Fruit fly (Drosophila melanogaster): ENCODE results near the gene CG3437.

The CG3437 gene

DNA sequence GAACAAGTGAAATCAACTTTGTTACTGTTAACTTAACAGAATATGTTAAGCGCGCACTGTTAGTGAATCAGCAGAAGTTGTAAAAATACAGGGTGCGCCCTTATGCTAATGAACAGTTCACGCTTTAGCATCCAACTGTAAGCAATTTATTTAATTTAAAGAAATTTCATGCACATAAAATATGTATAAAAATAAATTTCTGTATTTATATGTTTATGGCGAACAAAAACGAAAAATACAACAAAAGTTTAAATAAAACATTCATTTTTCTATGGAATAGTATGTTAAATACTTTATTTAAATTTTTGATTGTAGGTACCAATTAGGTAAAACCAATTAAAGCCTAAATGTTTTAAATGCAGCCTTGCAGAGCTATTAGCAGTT is 32.9 kb downstream of the CG3437 start (continued):
- TF ChIP-seq net (GFP tag; optimal IDR thresholded peaks at IDR 0.05): peak; percentile 12
- no peak for TF ChIP-seq CG10669 (GFP tag; optimal IDR thresholded peaks at IDR 0.05)
- no peak for TF ChIP-seq Hr38 (GFP tag; optimal IDR thresholded peaks at IDR 0.05)
- TF ChIP-seq CG3919 (GFP tag; optimal IDR thresholded peaks at IDR 0.05): peak; percentile 28
- peak; percentile 4 for TF ChIP-seq CG8632 (GFP tag; optimal IDR thresholded peaks at IDR 0.05)
- TF ChIP-seq Smox (GFP tag; optimal IDR thresholded peaks at IDR 0.05): peak; percentile 40
- no peak for TF ChIP-seq CG11294 (GFP tag; IDR thresholded peaks at IDR 0.05)
- no peak for TF ChIP-seq Gug (GFP tag; IDR thresholded peaks at IDR 0.05)
- no peak for TF ChIP-seq CG1621 (tag; optimal IDR thresholded peaks at IDR 0.05)
- peak; percentile 40 for TF ChIP-seq Met (GFP tag; optimal IDR thresholded peaks at IDR 0.05)

DNA sequence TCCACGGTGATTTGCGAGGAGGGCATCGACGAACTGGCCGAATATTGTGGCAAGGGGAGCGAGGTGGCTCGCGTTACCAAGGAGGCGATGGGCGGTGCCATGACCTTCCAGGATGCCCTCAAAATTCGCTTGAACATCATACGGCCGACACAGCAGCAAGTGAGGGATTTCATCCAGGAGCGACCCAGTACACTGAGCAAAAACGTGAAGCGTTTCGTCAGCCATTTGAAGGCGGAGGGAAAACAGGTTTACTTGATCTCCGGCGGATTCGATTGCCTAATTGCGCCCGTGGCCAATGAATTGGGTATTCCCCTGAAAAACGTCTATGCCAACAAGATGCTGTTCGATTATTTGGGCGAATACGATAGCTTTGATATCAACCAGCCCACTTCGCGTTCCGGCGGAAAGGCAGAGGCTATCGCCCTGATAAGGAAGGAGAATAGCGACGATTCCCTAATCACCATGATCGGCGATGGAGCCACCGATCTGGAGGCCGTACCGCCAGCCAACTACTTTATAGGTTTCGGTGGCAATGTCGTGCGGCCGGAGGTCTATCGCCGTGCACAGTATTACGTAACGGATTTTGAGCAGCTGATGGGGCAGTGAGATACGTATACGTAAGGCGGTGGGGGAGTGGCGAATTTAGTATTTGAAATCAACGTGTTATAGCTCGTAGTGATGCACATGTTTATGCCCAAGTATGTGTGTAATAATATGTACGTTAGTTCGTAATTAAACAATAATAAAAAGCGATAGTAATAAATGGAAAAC is 33.5 kb downstream of the CG3437 start:
- TF ChIP-seq svp (GFP tag) (peak; percentile 73), Met (GFP tag; optimal IDR thresholded peaks at IDR 0.05) (no peak), vri (GFP tag; optimal IDR thresholded peaks at IDR 0.05) (peak; percentile 69)

DNA sequence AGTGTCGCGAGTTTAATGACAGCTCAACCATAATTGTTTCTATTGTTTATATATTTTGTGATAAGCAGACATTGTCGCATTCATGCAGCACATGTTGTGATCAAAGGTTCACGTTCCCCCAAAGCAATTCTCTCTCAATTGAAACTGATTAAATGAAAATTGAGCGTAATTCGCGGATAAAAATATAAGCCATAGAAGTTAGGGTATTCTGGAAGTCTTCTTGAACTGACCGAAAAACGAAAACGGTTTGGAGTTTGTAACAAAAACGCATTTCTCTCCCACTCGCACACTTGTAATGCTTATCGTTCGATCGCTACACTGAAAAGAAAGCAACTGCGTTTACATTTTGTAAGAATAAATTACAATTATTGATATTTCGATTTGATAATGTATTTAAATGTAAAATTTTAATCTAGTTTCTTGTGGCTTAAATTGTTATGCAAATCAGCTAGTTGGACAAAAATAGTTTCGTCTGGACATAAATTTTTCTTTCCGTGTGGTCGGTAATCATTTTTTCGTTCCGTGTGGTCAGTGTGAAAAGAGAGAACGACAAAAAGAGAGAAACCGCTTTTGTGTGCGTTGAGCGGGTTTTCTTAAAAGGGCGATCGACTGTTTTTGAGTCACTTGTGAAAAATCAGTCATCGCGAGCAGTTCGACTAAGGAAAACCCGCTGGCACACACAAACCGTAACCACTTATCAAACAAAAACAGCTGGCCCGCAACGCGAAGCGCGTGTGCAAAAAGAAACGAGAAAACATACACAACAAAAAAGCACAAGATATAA is 34.6 kb downstream of the CG3437 start, which contains the start of gene aay:
Gene aay, plus strand, starts transcription at position 618 of the 784 bp plus-strand sequence.
- peak; percentile 99 for TF ChIP-seq acj6 (GFP tag; optimal IDR thresholded peaks at IDR 0.05)
- peak; percentile 97 for TF ChIP-seq Ets21C (GFP tag; optimal IDR thresholded peaks at IDR 0.05)
- TF ChIP-seq Ets96B (tag; optimal IDR thresholded peaks at IDR 0.05): peak; percentile 98
- TF ChIP-seq Smox (GFP tag; optimal IDR thresholded peaks at IDR 0.05): peak; percentile 99
- peak; percentile 98 for TF ChIP-seq CG16779 (tag; optimal IDR thresholded peaks at IDR 0.05)
- peak; percentile 98 for TF ChIP-seq CG8319 (GFP tag; optimal IDR thresholded peaks at IDR 0.05)
- peak; percentile 99 for TF ChIP-seq pdm3 (GFP tag; optimal IDR thresholded peaks at IDR 0.05)
- TF ChIP-seq svp (GFP tag): peak; percentile 100
- peak; percentile 98 for TF ChIP-seq eg (GFP tag; IDR thresholded peaks at IDR 0.05)
- peak; percentile 96 for TF ChIP-seq Blimp-1 (GFP tag; optimal IDR thresholded peaks at IDR 0.05)
- peak; percentile 98 for TF ChIP-seq CG11902 (GFP tag; optimal IDR thresholded peaks at IDR 0.05)
- peak; percentile 97 for TF ChIP-seq dsx (GFP tag; optimal IDR thresholded peaks at IDR 0.05; ENCODE audit: poor library complexity, severe bottlenecking)
- peak; percentile 99 for TF ChIP-seq Eip75B (GFP tag; optimal IDR thresholded peaks at IDR 0.05)
- TF ChIP-seq CG10631 (GFP tag; optimal IDR thresholded peaks at IDR 0.05): peak; percentile 99
- TF ChIP-seq CG32006 (GFP tag; optimal IDR thresholded peaks at IDR 0.05): peak; percentile 99
- peak; percentile 99 for TF ChIP-seq Met (GFP tag; optimal IDR thresholded peaks at IDR 0.05)
- TF ChIP-seq vri (GFP tag; optimal IDR thresholded peaks at IDR 0.05): peak; percentile 98
- TF ChIP-seq fd85E (GFP tag; optimal IDR thresholded peaks at IDR 0.05): peak; percentile 97
- peak; percentile 100 for TF ChIP-seq CG34406 (GFP tag; optimal IDR thresholded peaks at IDR 0.05)
- peak; percentile 98 for TF ChIP-seq Gug (GFP tag; IDR thresholded peaks at IDR 0.05)
- peak; percentile 21 for TF ChIP-seq Hr38 (GFP tag; optimal IDR thresholded peaks at IDR 0.05)
- peak; percentile 100 for TF ChIP-seq esn (GFP tag; optimal IDR thresholded peaks at IDR 0.05)
- peak; percentile 95 to 96 for TF ChIP-seq salr (GFP tag; optimal IDR thresholded peaks at IDR 0.05)
- TF ChIP-seq Sox15 (GFP tag; optimal IDR thresholded peaks at IDR 0.05): peak; percentile 98
- TF ChIP-seq Hr39 (GFP tag; optimal IDR thresholded peaks at IDR 0.05): peak; percentile 99
- peak; percentile 98 for TF ChIP-seq CG6276 (GFP tag; optimal IDR thresholded peaks at IDR 0.05)
- peak; percentile 99 for TF ChIP-seq CG3919 (GFP tag; optimal IDR thresholded peaks at IDR 0.05)
- TF ChIP-seq topi (GFP tag; optimal IDR thresholded peaks at IDR 0.05): peak; percentile 99
- TF ChIP-seq spab (GFP tag; optimal IDR thresholded peaks at IDR 0.05): peak; percentile 95
- peak; percentile 99 for TF ChIP-seq cyc (GFP tag; optimal IDR thresholded peaks at IDR 0.05)
- peak; percentile 97 for TF ChIP-seq CG3032 (tag; optimal IDR thresholded peaks at IDR 0.05)
- peak; percentile 94 for TF ChIP-seq CG4318 (GFP tag; optimal IDR thresholded peaks at IDR 0.05)
- TF ChIP-seq Sox102F (GFP tag; optimal IDR thresholded peaks at IDR 0.05): peak; percentile 100
- TF ChIP-seq OdsH (GFP tag; optimal IDR thresholded peaks at IDR 0.05): peak; percentile 99
- peak; percentile 100 for TF ChIP-seq Eip78C (GFP tag)
- peak; percentile 98 for TF ChIP-seq CG11762 (GFP tag; optimal IDR thresholded peaks at IDR 0.05; ENCODE audit: insufficient read depth)
- TF ChIP-seq CG6792 (GFP tag; optimal IDR thresholded peaks at IDR 0.05): peak; percentile 99
- TF ChIP-seq CG6854 (GFP tag; optimal IDR thresholded peaks at IDR 0.05): peak; percentile 99
- TF ChIP-seq achi (GFP tag; optimal IDR thresholded peaks at IDR 0.05): peak; percentile 98

All from whole organism, prepupa.